Fruit fly (Drosophila melanogaster): ENCODE results near the gene ppk22.

ppk22 gene

dm6 chr3R:24816993-24817854 is 42.4 kb downstream of the ppk22 start, which contains the start of the genes CG5808 and Saf-B (continued):
- TF ChIP-seq Fer2 (tag; optimal IDR thresholded peaks at IDR 0.05) (no peak), az2 (GFP tag; optimal IDR thresholded peaks at IDR 0.05) (peak; percentile 33), HmgZ (tag; optimal IDR thresholded peaks at IDR 0.05) (no peak), zf30C (GFP tag; optimal IDR thresholded peaks at IDR 0.05) (no peak), CG15514 (GFP tag; optimal IDR thresholded peaks at IDR 0.05) (peak; percentile 41), E2f2 (GFP tag; IDR thresholded peaks at IDR 0.05) (no peak), CG4707 (GFP tag; optimal IDR thresholded peaks at IDR 0.05) (no peak), unc-4 (GFP tag; IDR thresholded peaks at IDR 0.05; ENCODE audit: partially characterized antibody) (peak; percentile 77), CG17912 (GFP tag; optimal IDR thresholded peaks at IDR 0.05) (no peak), CG9727 (GFP tag; optimal IDR thresholded peaks at IDR 0.05) (peak; percentile 76), Usf (GFP tag; optimal IDR thresholded peaks at IDR 0.05) (no peak), CG14014 (GFP tag; IDR thresholded peaks at IDR 0.05) (no peak), CG9817 (tag; optimal IDR thresholded peaks at IDR 0.05) (no peak), ATbp (GFP tag; optimal IDR thresholded peaks at IDR 0.05) (no peak), sob (GFP tag; IDR thresholded peaks at IDR 0.05) (peak; percentile 33; the same call in 1 of the 2 replicates), E2f1 (GFP tag; IDR thresholded peaks at IDR 0.05) (peak; percentile 59), CG31388 (GFP tag; optimal IDR thresholded peaks at IDR 0.05) (peak; percentile 29), kay (GFP tag; optimal IDR thresholded peaks at IDR 0.05) (peak; percentile 54), CG3847 (GFP tag; IDR thresholded peaks at IDR 0.05) (peak; percentile 41; the same call in 1 of the 2 replicates), Gsc (GFP tag; IDR thresholded peaks at IDR 0.05) (no peak), Fer3 (tag; optimal IDR thresholded peaks at IDR 0.05) (peak; percentile 19), CG17328 (GFP tag; IDR thresholded peaks at IDR 0.05) (no peak), croc (GFP tag; conservative IDR thresholded peaks at IDR 0.05) (no peak), Spps (tag; optimal IDR thresholded peaks at IDR 0.05) (peak; percentile 8), mld (GFP tag; IDR thresholded peaks at IDR 0.05; ENCODE audit: partially characterized antibody) (peak; percentile 50; the same call in 2 of the 3 replicates), bsh (GFP tag; optimal IDR thresholded peaks at IDR 0.05) (no peak), stc (GFP tag; IDR thresholded peaks at IDR 0.05) (no peak), CG11695 (GFP tag; IDR thresholded peaks at IDR 0.05) (0 out of 3 replicates have a peak, but pooled peaks have one; percentile 28), btn (GFP tag; optimal IDR thresholded peaks at IDR 0.05) (no peak), ind (GFP tag; optimal IDR thresholded peaks at IDR 0.05) (peak; percentile 72), CG8388 (GFP tag; optimal IDR thresholded peaks at IDR 0.05) (no peak), vnd (GFP tag; IDR thresholded peaks at IDR 0.05; ENCODE audit: partially characterized antibody) (peak; percentile 88), CG9876 (GFP tag; optimal IDR thresholded peaks at IDR 0.05) (no peak), CG8944 (GFP tag; optimal IDR thresholded peaks at IDR 0.05) (no peak), CG6791 (GFP tag; IDR thresholded peaks at IDR 0.05; ENCODE audit: partially characterized antibody) (peak; percentile 89), lmd (GFP tag; IDR thresholded peaks at IDR 0.05) (peak; percentile 57), CG16863 (GFP tag; optimal IDR thresholded peaks at IDR 0.05) (no peak), BEAF-32 (GFP tag; optimal IDR thresholded peaks at IDR 0.05) (peak; percentile 87), ken (GFP tag; IDR thresholded peaks at IDR 0.05) (no peak), tgo (GFP tag; IDR thresholded peaks at IDR 0.05) (peak; percentile 63), fd3F (GFP tag; optimal IDR thresholded peaks at IDR 0.05) (no peak), CG12155 (GFP tag; optimal IDR thresholded peaks at IDR 0.05) (peak; percentile 44), Bteb2 (GFP tag; optimal IDR thresholded peaks at IDR 0.05) (no peak), wdn (GFP tag; IDR thresholded peaks at IDR 0.05) (no peak), Drgx (GFP tag; IDR thresholded peaks at IDR 0.05) (no peak), CG9215 (GFP tag; IDR thresholded peaks at IDR 0.05) (no peak), CG10321 (GFP tag; IDR thresholded peaks at IDR 0.05) (no peak), inv (GFP tag; IDR thresholded peaks at IDR 0.05; ENCODE audit: partially characterized antibody) (peak; percentile 75), run (tag; optimal IDR thresholded peaks at IDR 0.05) (no peak)
